Fruit fly (Drosophila melanogaster): ENCODE data around the gene Ptip.

dm6 chr3L:14001658-14002523, 27.0 kb downstream of the Ptip start, which contains the start of the genes Nprl3 and upSET:
- peak; percentile 17 for TF ChIP-seq Meics (GFP tag; optimal IDR thresholded peaks at IDR 0.05)
- TF ChIP-seq gcm (GFP tag; optimal IDR thresholded peaks at IDR 0.05): no peak
- TF ChIP-seq cato (GFP tag; optimal IDR thresholded peaks at IDR 0.05; ENCODE audit: borderline replicate concordance): no peak
- TF ChIP-seq CG18262 (tag; optimal IDR thresholded peaks at IDR 0.05): peak; percentile 4
